Worm (Caenorhabditis elegans) whole organism, young adult: ENCODE measurements around the gene srbc-10.

Experiments
- B0019.2 ChIP-seq: fragments of 200-800 bp; sonication (Bioruptor generic); conservative IDR thresholded peaks from 2 replicates; pipeline ENCODE4 v1.3.6; 2022; ENCODE audit warnings: missing genetic modification reagents, missing genetic modification characterization, missing compliant biosample characterization
- B0035.1 ChIP-seq: sonication (generic microtip); optimal IDR thresholded peaks from 2 replicates; lab custom pipeline; 2016; ENCODE audit warnings: missing genetic modification characterization, mild to moderate bottlenecking, missing compliant biosample characterization, missing genotype, missing genetic modification reagents
- C06A6.2 ChIP-seq: fragments of 200-800 bp; sonication (Bioruptor generic); conservative IDR thresholded peaks from 2 replicates; pipeline ENCODE4 v1.3.6; 2022; ENCODE audit warnings: missing genetic modification characterization, missing compliant biosample characterization
- F23B12.7 ChIP-seq: sonication (generic microtip); optimal IDR thresholded peaks from 2 replicates; lab custom pipeline; 2017; ENCODE audit warnings: missing genetic modification characterization, mild to moderate bottlenecking, missing compliant biosample characterization, antibody characterized with exemption, moderate library complexity; ENCODE audit not compliant: insufficient read depth
- F37B4.10 ChIP-seq: fragments of 200-800 bp; sonication (Bioruptor generic); IDR thresholded peaks from 2 replicates; pipeline ENCODE4 v1.3.6; 2022; ENCODE audit warnings: missing genetic modification characterization, missing compliant biosample characterization
- K12H6.12 ChIP-seq: fragments of 200-800 bp; sonication (Bioruptor generic); optimal IDR thresholded peaks from 2 replicates; lab custom pipeline; 2018; ENCODE audit warnings: mild to moderate bottlenecking, missing genetic modification characterization, missing compliant biosample characterization
- Y53G8AR.9 ChIP-seq: fragments of 200-800 bp; sonication (Bioruptor generic); conservative IDR thresholded peaks from 2 replicates; pipeline ENCODE4 v1.3.6; 2022; ENCODE audit warnings: missing genetic modification reagents, missing genetic modification characterization, missing compliant biosample characterization
- Y56A3A.18 ChIP-seq: fragments of 200-800 bp; sonication (Bioruptor generic); IDR thresholded peaks from 2 replicates; pipeline ENCODE4 v1.3.6; 2022; ENCODE audit warnings: missing genetic modification reagents, missing genetic modification characterization, missing compliant biosample characterization
- Y95B8A.8 ChIP-seq: fragments of 200-800 bp; sonication (Bioruptor generic); IDR thresholded peaks from 2 replicates; pipeline ENCODE4 v1.3.6; 2022; ENCODE audit warnings: missing genetic modification reagents, missing genetic modification characterization, missing compliant biosample characterization
- ZK185.1 ChIP-seq: sonication (generic microtip); optimal IDR thresholded peaks from 2 replicates; lab custom pipeline; 2016; ENCODE audit warnings: mild to moderate bottlenecking, missing genetic modification characterization, missing compliant biosample characterization; ENCODE audit not compliant: poor library complexity, severe bottlenecking
- ama-1 ChIP-seq, 3 experiments: fragments of 150-350 bp in 1 of 3; sonication (generic microtip) in 2 of 3; optimal IDR thresholded peaks; 2 replicates each; lab custom pipeline; 2014 to 2018; ENCODE audit warnings: missing biosample characterization in 2 of 3, missing genetic modification characterization in 2 of 3, missing genetic modification reagents in 2 of 3
- aptf-2 ChIP-seq: fragments of 200-800 bp; sonication (Bioruptor generic); conservative IDR thresholded peaks from 2 replicates; pipeline ENCODE4 v1.3.6; 2022; ENCODE audit warnings: missing genetic modification reagents, missing genetic modification characterization, missing compliant biosample characterization
- atf-7 ChIP-seq: sonication (generic microtip); optimal IDR thresholded peaks from 2 replicates; lab custom pipeline; 2017; ENCODE audit warnings: mild to moderate bottlenecking, missing genetic modification characterization, missing compliant biosample characterization
- athp-1 ChIP-seq: sonication (generic microtip); optimal IDR thresholded peaks from 2 replicates; lab custom pipeline; 2017; ENCODE audit warnings: mild to moderate bottlenecking, missing genetic modification characterization, missing compliant biosample characterization
- attf-3 ChIP-seq: fragments of 200-800 bp; sonication (Bioruptor generic); conservative IDR thresholded peaks from 2 replicates; pipeline ENCODE4 v1.3.6; 2022; ENCODE audit warnings: missing genetic modification reagents, missing genetic modification characterization, missing compliant biosample characterization
- ccch-3 ChIP-seq: fragments of 200-800 bp; sonication (Bioruptor generic); optimal IDR thresholded peaks from 2 replicates; lab custom pipeline; 2018; ENCODE audit warnings: mild to moderate bottlenecking, missing genetic modification characterization, missing compliant biosample characterization
- cebp-1 ChIP-seq, 2 experiments: fragments of 200-800 bp in 1 of 2; sonication (Bioruptor generic) in 1 of 2; sonication (generic microtip) in 1 of 2; IDR thresholded peaks in 1 of 2; optimal IDR thresholded peaks in 1 of 2; 2 replicates each; pipeline versions ENCODE4 v1.3.6 to Lab custom; 2017 to 2022; ENCODE audit warnings: missing compliant biosample characterization in 2 of 2, missing genetic modification characterization in 2 of 2, mild to moderate bottlenecking in 1 of 2, missing genetic modification reagents in 1 of 2, moderate library complexity in 1 of 2
- cebp-2 ChIP-seq: fragments of 200-800 bp; sonication (Bioruptor generic); IDR thresholded peaks from 2 replicates; pipeline ENCODE4 v1.3.6; 2022; ENCODE audit warnings: missing genetic modification characterization, missing compliant biosample characterization
- ceh-58 ChIP-seq: fragments of 200-800 bp; sonication (Bioruptor generic); IDR thresholded peaks from 2 replicates; pipeline ENCODE4 v1.3.6; 2022; ENCODE audit warnings: missing genetic modification characterization, missing compliant biosample characterization
- ceh-91 ChIP-seq: fragments of 200-800 bp; sonication (Bioruptor generic); IDR thresholded peaks from 2 replicates; pipeline ENCODE4 v1.3.6; 2022; ENCODE audit warnings: missing genetic modification reagents, missing genetic modification characterization, missing compliant biosample characterization
- chd-7 ChIP-seq: sonication (generic microtip); optimal IDR thresholded peaks from 2 replicates; lab custom pipeline; 2016; ENCODE audit warnings: mild to moderate bottlenecking, missing genetic modification characterization, moderate library complexity, missing compliant biosample characterization
- dox-1 ChIP-seq: fragments of 200-800 bp; sonication (Bioruptor generic); IDR thresholded peaks from 2 replicates; pipeline ENCODE4 v1.3.6; 2022; ENCODE audit warnings: missing genetic modification reagents, missing genetic modification characterization, missing compliant biosample characterization
- dpl-1 ChIP-seq: fragments of 150-350 bp; optimal IDR thresholded peaks from 2 replicates; lab custom pipeline; 2014; ENCODE audit warnings: missing biosample characterization, missing genetic modification reagents, missing genetic modification characterization
- egl-44 ChIP-seq: fragments of 200-800 bp; sonication (Bioruptor generic); IDR thresholded peaks from 2 replicates; pipeline ENCODE4 v1.3.6; 2022; ENCODE audit warnings: missing genetic modification reagents, missing genetic modification characterization, missing compliant biosample characterization
- egrh-3 ChIP-seq: fragments of 200-800 bp; sonication (Bioruptor generic); IDR thresholded peaks from 2 replicates; pipeline ENCODE4 v1.3.6; 2022; ENCODE audit warnings: missing genetic modification reagents, missing genetic modification characterization, missing compliant biosample characterization
- ekl-4 ChIP-seq: fragments of 200-800 bp; sonication (Bioruptor generic); IDR thresholded peaks from 2 replicates; pipeline ENCODE4 v1.3.6; 2022; ENCODE audit warnings: missing genetic modification reagents, missing genetic modification characterization, missing compliant biosample characterization
- fkh-3 ChIP-seq: sonication (generic microtip); optimal IDR thresholded peaks from 2 replicates; lab custom pipeline; 2016; ENCODE audit warnings: mild to moderate bottlenecking, missing genetic modification characterization, missing compliant biosample characterization
- hlh-12 ChIP-seq: sonication (generic microtip); optimal IDR thresholded peaks from 2 replicates; lab custom pipeline; 2016; ENCODE audit warnings: missing genetic modification characterization, missing compliant biosample characterization
- lag-1 ChIP-seq: fragments of 200-800 bp; sonication (Bioruptor generic); IDR thresholded peaks from 2 replicates; pipeline ENCODE4 v1.3.6; 2022; ENCODE audit warnings: missing genetic modification reagents, missing genetic modification characterization, missing compliant biosample characterization
- madf-6 ChIP-seq: fragments of 200-800 bp; sonication (Bioruptor generic); IDR thresholded peaks from 2 replicates; pipeline ENCODE4 v1.3.6; 2022; ENCODE audit warnings: missing genetic modification reagents, missing genetic modification characterization, missing compliant biosample characterization
- mel-28 ChIP-seq: sonication (generic microtip); optimal IDR thresholded peaks from 2 replicates; lab custom pipeline; 2016; ENCODE audit warnings: borderline replicate concordance, mild to moderate bottlenecking, missing genetic modification characterization, missing compliant biosample characterization
- nfyb-1 ChIP-seq: fragments of 200-800 bp; sonication (Bioruptor generic); IDR thresholded peaks from 2 replicates; pipeline ENCODE4 v1.3.6; 2022; ENCODE audit warnings: missing genetic modification reagents, missing genetic modification characterization, missing compliant biosample characterization
- nhr-27 ChIP-seq: fragments of 200-800 bp; sonication (Bioruptor generic); optimal IDR thresholded peaks from 2 replicates; lab custom pipeline; 2018; ENCODE audit warnings: mild to moderate bottlenecking, missing genetic modification characterization, moderate library complexity, missing compliant biosample characterization
- nhr-90 ChIP-seq: sonication (generic microtip); optimal IDR thresholded peaks from 2 replicates; lab custom pipeline; 2016; ENCODE audit warnings: missing genotype, mild to moderate bottlenecking, missing genetic modification characterization, missing compliant biosample characterization
- snpc-4 ChIP-seq, 5 experiments: fragments of 150-350 bp in 1 of 5; sonication (generic microtip) in 4 of 5; optimal IDR thresholded peaks; 2 replicates each; lab custom pipeline; 2014 to 2018; ENCODE audit warnings: missing genetic modification characterization in 5 of 5, missing biosample characterization in 3 of 5, antibody characterized with exemption in 2 of 5, mild to moderate bottlenecking in 2 of 5, missing compliant biosample characterization in 2 of 5, missing genotype in 2 of 5, moderate library complexity in 2 of 5, missing genetic modification reagents in 1 of 5
- tlf-1 ChIP-seq: fragments of 200-800 bp; sonication (Bioruptor generic); optimal IDR thresholded peaks from 2 replicates; lab custom pipeline; 2018; ENCODE audit warnings: mild to moderate bottlenecking, missing genetic modification characterization, missing compliant biosample characterization
- ztf-22 ChIP-seq: fragments of 200-800 bp; sonication (Bioruptor generic); optimal IDR thresholded peaks from 2 replicates; lab custom pipeline; 2018; ENCODE audit warnings: mild to moderate bottlenecking, missing genetic modification characterization, moderate library complexity, missing compliant biosample characterization
- ztf-6 ChIP-seq: fragments of 200-800 bp; sonication (Bioruptor generic); IDR thresholded peaks from 2 replicates; pipeline ENCODE4 v1.3.6; 2022; ENCODE audit warnings: missing genetic modification reagents, missing genetic modification characterization, missing compliant biosample characterization

Gene srbc-10

ce11 chrV:7492924-7493323 lies at the start of gene srbc-10:
Gene srbc-10, minus strand, starts transcription at chrV:7493024.
- no peak for TF ChIP-seq atf-7 (tag; lab: Kevin White, UChicago)
- TF ChIP-seq egrh-3 (GFP tag; lab: Robert Waterston, UW) = no peak
- no peak for TF ChIP-seq Y53G8AR.9 (GFP tag; lab: Robert Waterston, UW)
- no peak for TF ChIP-seq aptf-2 (GFP tag; lab: Robert Waterston, UW)
- TF ChIP-seq ekl-4 (GFP tag; lab: Robert Waterston, UW) = no peak
- TF ChIP-seq dpl-1 (GFP tag; lab: Kevin White, UChicago) = no peak
- TF ChIP-seq madf-6 (GFP tag; lab: Robert Waterston, UW) = no peak
- TF ChIP-seq Y56A3A.18 = no peak
- no peak for TF ChIP-seq egl-44 (GFP tag; lab: Robert Waterston, UW)
- no peak for TF ChIP-seq B0035.1 (tag; lab: Kevin White, UChicago)

ce11 chrV:7539015-7539414 lies 46.2 kb upstream of the srbc-10 start, which contains the start of gene srh-268:
Gene srh-268, plus strand, starts transcription at chrV:7539315.
- no peak for TF ChIP-seq F23B12.7 (tag; lab: Kevin White, UChicago)
- no peak for TF ChIP-seq chd-7 (tag; lab: Kevin White, UChicago)
- no peak for TF ChIP-seq ccch-3 (GFP tag; lab: Kevin White, UChicago)
- TF ChIP-seq Y95B8A.8 (GFP tag; lab: Robert Waterston, UW) = no peak
- TF ChIP-seq dox-1 (GFP tag; lab: Robert Waterston, UW) = no peak
- TF ChIP-seq nhr-90 (tag; lab: Kevin White, UChicago) = no peak
- TF ChIP-seq attf-3 = no peak
- TF ChIP-seq lag-1 (GFP tag; lab: Robert Waterston, UW) = no peak
- no peak for TF ChIP-seq mel-28 (tag; lab: Kevin White, UChicago)
- no peak for TF ChIP-seq K12H6.12 (tag; lab: Kevin White, UChicago)
- no peak for TF ChIP-seq ceh-91 (GFP tag; lab: Robert Waterston, UW)
- TF ChIP-seq snpc-4 (GFP tag; optimal IDR thresholded peaks at IDR 0.05; lab: Kevin White, UChicago) = no peak
- no peak for TF ChIP-seq snpc-4 (tag; optimal IDR thresholded peaks at IDR 0.05; lab: Kevin White, UChicago)
- no peak for TF ChIP-seq ZK185.1 (tag; lab: Kevin White, UChicago)
- TF ChIP-seq B0019.2 (GFP tag; lab: Robert Waterston, UW) = no peak

ce11 chrV:7538018-7538417 lies 45.2 kb upstream of the srbc-10 start, which contains the start of gene C54F6.12:
Gene C54F6.12, minus strand, starts transcription at chrV:7538118.
- TF ChIP-seq cebp-1 (GFP tag; IDR thresholded peaks at IDR 0.05; lab: Robert Waterston, UW) = no peak
- TF ChIP-seq cebp-1 (tag; optimal IDR thresholded peaks at IDR 0.05; lab: Kevin White, UChicago) = no peak
- TF ChIP-seq ceh-91 (GFP tag; lab: Robert Waterston, UW) = no peak
- TF ChIP-seq ztf-22 (GFP tag; lab: Kevin White, UChicago) = no peak
- no peak for TF ChIP-seq cebp-2 (GFP tag; lab: Robert Waterston, UW)
- no peak for TF ChIP-seq ztf-6 (GFP tag; lab: Robert Waterston, UW)
- no peak for TF ChIP-seq nhr-27 (tag; lab: Kevin White, UChicago)
- TF ChIP-seq atf-7 (tag; lab: Kevin White, UChicago) = no peak
- no peak for TF ChIP-seq athp-1 (tag; lab: Kevin White, UChicago)
- TF ChIP-seq C06A6.2 (GFP tag; lab: Robert Waterston, UW) = no peak
- no peak for TF ChIP-seq ceh-58 (GFP tag; lab: Robert Waterston, UW)
- TF ChIP-seq tlf-1 (GFP tag; lab: Kevin White, UChicago) = no peak
- no peak for TF ChIP-seq F23B12.7 (tag; lab: Kevin White, UChicago)
- TF ChIP-seq F37B4.10 (GFP tag; lab: Robert Waterston, UW) = no peak
- TF ChIP-seq hlh-12 (tag; lab: Kevin White, UChicago) = no peak
- no peak for TF ChIP-seq fkh-3 (tag; lab: Kevin White, UChicago)
- TF ChIP-seq ama-1 (optimal IDR thresholded peaks at IDR 0.05; lab: Kevin White, UChicago) = no peak
- TF ChIP-seq ama-1 (GFP tag; optimal IDR thresholded peaks at IDR 0.05; lab: Kevin White, UChicago) = no peak
- TF ChIP-seq nfyb-1 = no peak
- no peak for TF ChIP-seq madf-6 (GFP tag; lab: Robert Waterston, UW)
- TF ChIP-seq dox-1 (GFP tag; lab: Robert Waterston, UW) = no peak
